Fruit fly (Drosophila melanogaster): ENCODE results near the gene CG7560.

The CG7560 gene

dm6 chr3L:11375304-11375703 is 49.7 kb upstream of the CG7560 start (continued):
- TF ChIP-seq dmrt11E (tag; optimal IDR thresholded peaks at IDR 0.05) (peak; percentile 86), MESR4 (GFP tag; optimal IDR thresholded peaks at IDR 0.05) (no peak), CG6854 (GFP tag; optimal IDR thresholded peaks at IDR 0.05) (no peak), CG17829 (tag; optimal IDR thresholded peaks at IDR 0.05) (peak; percentile 85), CG12769 (tag; optimal IDR thresholded peaks at IDR 0.05) (no peak), CG10654 (GFP tag; optimal IDR thresholded peaks at IDR 0.05) (peak; percentile 62), CG12219 (GFP tag; optimal IDR thresholded peaks at IDR 0.05) (peak; percentile 28), pho (GFP tag; optimal IDR thresholded peaks at IDR 0.05) (no peak), exex (tag; optimal IDR thresholded peaks at IDR 0.05) (no peak), Nf-YB (GFP tag; optimal IDR thresholded peaks at IDR 0.05) (peak; percentile 51), fru (optimal IDR thresholded peaks at IDR 0.05) (no peak), CG10959 (GFP tag; IDR thresholded peaks at IDR 0.05) (peak; percentile 71), CG11085 (GFP tag; IDR thresholded peaks at IDR 0.05) (no peak), grn (GFP tag; optimal IDR thresholded peaks at IDR 0.05) (no peak), CG13775 (GFP tag; optimal IDR thresholded peaks at IDR 0.05) (peak; percentile 55), CG34422 (GFP tag; IDR thresholded peaks at IDR 0.05) (peak; percentile 54; the same call in 1 of the 3 replicates), nerfin-1 (tag; optimal IDR thresholded peaks at IDR 0.05) (peak; percentile 44), ro (GFP tag; IDR thresholded peaks at IDR 0.05) (peak; percentile 60; the same call in 1 of the 2 replicates), CG9932 (GFP tag; IDR thresholded peaks at IDR 0.05) (no peak), kni (GFP tag; optimal IDR thresholded peaks at IDR 0.05) (peak; percentile 13), CG7372 (GFP tag; IDR thresholded peaks at IDR 0.05) (no peak), fd102C (GFP tag; optimal IDR thresholded peaks at IDR 0.05) (no peak), CG16863 (GFP tag; optimal IDR thresholded peaks at IDR 0.05) (peak; percentile 47), kah (GFP tag; optimal IDR thresholded peaks at IDR 0.05) (peak; percentile 58), Sry-β (GFP tag; optimal IDR thresholded peaks at IDR 0.05) (peak; percentile 30), E2f2 (GFP tag; IDR thresholded peaks at IDR 0.05) (peak; percentile 43; the same call in 1 of the 2 replicates), CTCF (GFP tag; optimal IDR thresholded peaks at IDR 0.05) (peak; percentile 26), CG17385 (GFP tag; optimal IDR thresholded peaks at IDR 0.05) (peak; percentile 41), CG7745 (tag; optimal IDR thresholded peaks at IDR 0.05) (no peak), wek (GFP tag; optimal IDR thresholded peaks at IDR 0.05) (no peak), hb (GFP tag; IDR thresholded peaks at IDR 0.05; ENCODE audit: partially characterized antibody) (no peak), CG9727 (GFP tag; optimal IDR thresholded peaks at IDR 0.05) (peak; percentile 84), CG3281 (GFP tag; optimal IDR thresholded peaks at IDR 0.05) (no peak), danr (GFP tag; IDR thresholded peaks at IDR 0.05) (0 out of 2 replicates have a peak, but pooled peaks have one; percentile 5), sima (GFP tag; optimal IDR thresholded peaks at IDR 0.05) (no peak), MBD-R2 (GFP tag; IDR thresholded peaks at IDR 0.05) (peak; percentile 33; the same call in 1 of the 2 replicates), peb (GFP tag; IDR thresholded peaks at IDR 0.05) (peak; percentile 50; the same call in 1 of the 2 replicates), Hr3 (GFP tag; optimal IDR thresholded peaks at IDR 0.05) (peak; percentile 58), eve (GFP tag; optimal IDR thresholded peaks at IDR 0.05) (peak in 1 of 2 experiments; percentile 18), D19A (tag; optimal IDR thresholded peaks at IDR 0.05) (peak; percentile 79), CG6683 (GFP tag; optimal IDR thresholded peaks at IDR 0.05) (peak; percentile 10), CG7839 (tag; optimal IDR thresholded peaks at IDR 0.05) (peak; percentile 70), CG11093 (GFP tag; IDR thresholded peaks at IDR 0.05) (no peak), CG8290 (GFP tag; optimal IDR thresholded peaks at IDR 0.05) (peak; percentile 30), CG8290 (tag; optimal IDR thresholded peaks at IDR 0.05) (peak in 1 of 2 experiments; percentile 59), shn (GFP tag; optimal IDR thresholded peaks at IDR 0.05) (no peak), CG32772 (GFP tag; IDR thresholded peaks at IDR 0.05) (peak; percentile 64), tgo (GFP tag; IDR thresholded peaks at IDR 0.05) (peak; percentile 50; the same call in 1 of the 3 replicates), jumu (GFP tag; optimal IDR thresholded peaks at IDR 0.05) (peak; percentile 20), Bdp1 (GFP tag; optimal IDR thresholded peaks at IDR 0.05) (no peak), Adf1 (GFP tag; IDR thresholded peaks at IDR 0.05) (no peak), CG13424 (tag; optimal IDR thresholded peaks at IDR 0.05) (peak; percentile 71)
